Worm (Caenorhabditis elegans) whole organism, L1 larva: ENCODE data around the gene Y55F3AM.21.

Experiments
- C04F5.9 ChIP-seq: sonication (generic microtip); optimal IDR thresholded peaks from 2 replicates; lab custom pipeline; 2016; ENCODE audit warnings: missing genetic modification characterization, missing compliant biosample characterization
- C16A3.4 ChIP-seq: fragments of 150-350 bp; optimal IDR thresholded peaks from 2 replicates; lab custom pipeline; 2014; ENCODE audit warnings: missing biosample characterization, missing genetic modification characterization
- C34B4.2 ChIP-seq: sonication (generic microtip); optimal IDR thresholded peaks from 2 replicates; lab custom pipeline; 2017; ENCODE audit warnings: mild to moderate bottlenecking, missing genetic modification characterization, missing compliant biosample characterization
- F16B12.6 ChIP-seq: fragments of 150-350 bp; optimal IDR thresholded peaks from 2 replicates; lab custom pipeline; 2014; ENCODE audit warnings: missing biosample characterization, missing genetic modification characterization
- aha-1 ChIP-seq: fragments of 150-350 bp; optimal IDR thresholded peaks from 2 replicates; lab custom pipeline; 2014; ENCODE audit warnings: missing biosample characterization, missing genetic modification characterization
- aly-2 ChIP-seq: fragments of 150-350 bp; optimal IDR thresholded peaks from 2 replicates; lab custom pipeline; 2014; ENCODE audit warnings: missing biosample characterization, missing genetic modification characterization
- ama-1 ChIP-seq: fragments of 150-350 bp; optimal IDR thresholded peaks from 2 replicates; lab custom pipeline; 2014
- blmp-1 ChIP-seq: fragments of 150-350 bp; optimal IDR thresholded peaks from 2 replicates; lab custom pipeline; 2014; ENCODE audit warnings: missing biosample characterization, missing genetic modification characterization
- ceh-63 ChIP-seq: fragments of 200-800 bp; sonication (Bioruptor generic); optimal IDR thresholded peaks from 2 replicates; lab custom pipeline; 2018; ENCODE audit warnings: mild to moderate bottlenecking, missing genetic modification characterization, missing compliant biosample characterization
- ceh-82 ChIP-seq, 3 experiments: fragments of 150-350 bp in 1 of 3; sonication (generic microtip) in 2 of 3; optimal IDR thresholded peaks; 2 replicates each; lab custom pipeline; 2014 to 2017; ENCODE audit warnings: missing biosample characterization in 3 of 3, missing genetic modification characterization in 3 of 3
- ceh-90 ChIP-seq: sonication (generic microtip); optimal IDR thresholded peaks from 2 replicates; lab custom pipeline; 2016; ENCODE audit warnings: missing genetic modification characterization, missing compliant biosample characterization
- dpl-1 ChIP-seq, 3 experiments: fragments of 150-350 bp in 2 of 3; sonication (generic microtip) in 1 of 3; optimal IDR thresholded peaks; 2 replicates each; lab custom pipeline; 2014 to 2017; ENCODE audit warnings: missing biosample characterization in 3 of 3, missing genetic modification characterization in 3 of 3, missing genetic modification reagents in 3 of 3
- dsc-1 ChIP-seq: sonication (generic microtip); optimal IDR thresholded peaks from 2 replicates; lab custom pipeline; 2016; ENCODE audit warnings: mild to moderate bottlenecking, missing genetic modification characterization, missing compliant biosample characterization
- efl-1 ChIP-seq, 4 experiments: fragments of 150-350 bp; optimal IDR thresholded peaks in 3 of 4; peaks in 1 of 4; 1 replicate in 1 of 4; 2 replicates in 3 of 4; lab custom pipeline; 2014; ENCODE audit warnings: missing biosample characterization in 2 of 4, missing genetic modification characterization in 2 of 4, missing genetic modification reagents in 2 of 4
- elt-2 ChIP-seq: sonication (generic microtip); optimal IDR thresholded peaks from 2 replicates; lab custom pipeline; 2016; ENCODE audit warnings: missing genetic modification characterization, mild to moderate bottlenecking, inconsistent platforms, missing compliant biosample characterization, missing genetic modification reagents
- fkh-10 ChIP-seq: sonication (generic microtip); optimal IDR thresholded peaks from 2 replicates; lab custom pipeline; 2017; ENCODE audit warnings: missing biosample characterization, missing genetic modification reagents, missing genetic modification characterization
- fkh-4 ChIP-seq: sonication (generic microtip); optimal IDR thresholded peaks from 2 replicates; lab custom pipeline; 2016; ENCODE audit warnings: missing compliant biosample characterization, missing genetic modification characterization, borderline replicate concordance
- hpl-2 ChIP-seq: fragments of 150-350 bp; optimal IDR thresholded peaks from 2 replicates; lab custom pipeline; 2014; ENCODE audit warnings: missing biosample characterization, missing genetic modification reagents, missing genetic modification characterization
- irx-1 ChIP-seq: sonication (generic microtip); optimal IDR thresholded peaks from 2 replicates; lab custom pipeline; 2016; ENCODE audit warnings: missing genetic modification characterization, missing compliant biosample characterization
- isw-1 ChIP-seq: fragments of 200-800 bp; sonication (Bioruptor generic); IDR thresholded peaks from 2 replicates; pipeline ENCODE4 v1.3.6; 2022; ENCODE audit warnings: missing genetic modification characterization, missing compliant biosample characterization
- jun-1 ChIP-seq: fragments of 150-350 bp; optimal IDR thresholded peaks from 2 replicates; lab custom pipeline; 2014; ENCODE audit warnings: missing biosample characterization, missing genetic modification reagents, missing genetic modification characterization
- lin-13 ChIP-seq: fragments of 150-350 bp; optimal IDR thresholded peaks from 2 replicates; lab custom pipeline; 2014; ENCODE audit warnings: missing biosample characterization, missing genetic modification reagents, missing genetic modification characterization
- lin-35 ChIP-seq, 2 experiments: fragments of 150-350 bp; optimal IDR thresholded peaks; 2 replicates each; lab custom pipeline; 2014; ENCODE audit warnings: missing biosample characterization in 2 of 2, missing genetic modification characterization in 2 of 2, missing genetic modification reagents in 2 of 2
- lir-3 ChIP-seq: sonication (generic microtip); optimal IDR thresholded peaks from 2 replicates; lab custom pipeline; 2016; ENCODE audit warnings: mild to moderate bottlenecking, missing genetic modification characterization, moderate library complexity, missing compliant biosample characterization; ENCODE audit not compliant: poor library complexity
- lsy-2 ChIP-seq, 2 experiments: fragments of 150-350 bp; optimal IDR thresholded peaks; 2 replicates each; lab custom pipeline; 2014; ENCODE audit warnings: missing biosample characterization in 2 of 2, missing genetic modification characterization in 2 of 2
- mdl-1 ChIP-seq, 2 experiments: fragments of 150-350 bp; optimal IDR thresholded peaks; 2 replicates each; lab custom pipeline; 2014 to 2017; ENCODE audit warnings: missing biosample characterization in 2 of 2, missing genetic modification characterization in 2 of 2, inconsistent platforms in 1 of 2
- nhr-11 ChIP-seq: fragments of 150-350 bp; optimal IDR thresholded peaks from 2 replicates; lab custom pipeline; 2014; ENCODE audit warnings: missing biosample characterization, missing genetic modification characterization
- nhr-12 ChIP-seq: sonication (generic microtip); optimal IDR thresholded peaks from 2 replicates; lab custom pipeline; 2017; ENCODE audit warnings: missing biosample characterization, missing genetic modification characterization
- nhr-19 ChIP-seq: fragments of 200-800 bp; sonication (Bioruptor generic); conservative IDR thresholded peaks from 2 replicates; pipeline ENCODE4 v1.3.6; 2022; ENCODE audit warnings: missing genetic modification characterization, missing compliant biosample characterization
- nhr-47 ChIP-seq: sonication (generic microtip); optimal IDR thresholded peaks from 2 replicates; lab custom pipeline; 2016; ENCODE audit warnings: mild to moderate bottlenecking, missing genetic modification characterization, moderate library complexity, missing compliant biosample characterization
- nhr-71 ChIP-seq: sonication (generic microtip); optimal IDR thresholded peaks from 2 replicates; lab custom pipeline; 2016; ENCODE audit warnings: mild to moderate bottlenecking, missing genetic modification characterization, moderate library complexity, missing compliant biosample characterization
- nhr-76 ChIP-seq: sonication (generic microtip); optimal IDR thresholded peaks from 2 replicates; lab custom pipeline; 2017; ENCODE audit warnings: missing biosample characterization, missing genetic modification characterization
- pag-3 ChIP-seq: sonication (generic microtip); optimal IDR thresholded peaks from 2 replicates; lab custom pipeline; 2017; ENCODE audit warnings: missing genetic modification characterization, mild to moderate bottlenecking, missing compliant biosample characterization, antibody characterized with exemption, borderline replicate concordance; ENCODE audit not compliant: insufficient read depth
- pax-3 ChIP-seq: fragments of 200-800 bp; sonication (Bioruptor generic); optimal IDR thresholded peaks from 2 replicates; lab custom pipeline; 2018; ENCODE audit warnings: mild to moderate bottlenecking, missing genetic modification characterization, moderate library complexity, missing compliant biosample characterization
- pqm-1 ChIP-seq: sonication (generic microtip); optimal IDR thresholded peaks from 3 replicates; lab custom pipeline; 2017; ENCODE audit warnings: missing biosample characterization, missing genetic modification characterization
- skn-1 ChIP-seq: fragments of 150-350 bp; optimal IDR thresholded peaks from 2 replicates; lab custom pipeline; 2014; ENCODE audit warnings: missing biosample characterization, missing genetic modification characterization
- snpc-4 ChIP-seq: fragments of 150-350 bp; optimal IDR thresholded peaks from 2 replicates; lab custom pipeline; 2014; ENCODE audit warnings: missing biosample characterization, missing genetic modification characterization
- sox-4 ChIP-seq: sonication (generic microtip); optimal IDR thresholded peaks from 2 replicates; lab custom pipeline; 2016; ENCODE audit warnings: missing genetic modification characterization, missing compliant biosample characterization
- sup-37 ChIP-seq: fragments of 200-800 bp; sonication (Bioruptor generic); optimal IDR thresholded peaks from 2 replicates; lab custom pipeline; 2018; ENCODE audit warnings: mild to moderate bottlenecking, missing genetic modification characterization, missing compliant biosample characterization
- tbx-2 ChIP-seq: sonication (generic microtip); optimal IDR thresholded peaks from 2 replicates; lab custom pipeline; 2016; ENCODE audit warnings: missing genetic modification characterization, missing compliant biosample characterization
- tlp-1 ChIP-seq: fragments of 150-350 bp; optimal IDR thresholded peaks from 2 replicates; lab custom pipeline; 2014; ENCODE audit warnings: missing biosample characterization, missing genetic modification characterization
- unc-62 ChIP-seq: fragments of 150-350 bp; optimal IDR thresholded peaks from 2 replicates; lab custom pipeline; 2014; ENCODE audit warnings: missing biosample characterization, missing genetic modification reagents, missing genetic modification characterization
- unc-86 ChIP-seq: sonication (generic microtip); optimal IDR thresholded peaks from 2 replicates; lab custom pipeline; 2016; ENCODE audit warnings: missing genetic modification characterization, missing compliant biosample characterization
- xbp-1 ChIP-seq: sonication (generic microtip); optimal IDR thresholded peaks from 2 replicates; lab custom pipeline; 2016; ENCODE audit warnings: missing genetic modification characterization, missing compliant biosample characterization
- zag-1 ChIP-seq: fragments of 150-350 bp; optimal IDR thresholded peaks from 2 replicates; lab custom pipeline; 2014; ENCODE audit warnings: missing biosample characterization, missing genetic modification characterization
- ztf-4 ChIP-seq: fragments of 150-350 bp; optimal IDR thresholded peaks from 2 replicates; lab custom pipeline; 2014; ENCODE audit warnings: missing biosample characterization, missing genetic modification characterization

Gene Y55F3AM.21

ce11 chrIV:1086913-1087312, 35.4 kb upstream of the Y55F3AM.21 start, which contains the start of gene csn-4:
Gene csn-4 (minus strand): TSS chrIV:1087013.
- no peak for TF ChIP-seq efl-1 (optimal IDR thresholded peaks at IDR 0.05; lab: Kevin White, UChicago)
- TF ChIP-seq efl-1 (GFP tag; optimal IDR thresholded peaks at IDR 0.05 in 1 of 2; lab: Kevin White, UChicago): peak in 1 of 2 experiments; percentile 63
- no peak for TF ChIP-seq ceh-63
- no peak for TF ChIP-seq ceh-90 (tag; lab: Kevin White, UChicago)

ce11 chrIV:1075484-1075883, 24.0 kb upstream of the Y55F3AM.21 start:
- TF ChIP-seq tlp-1 (tag; lab: Kevin White, UChicago): peak; percentile 52
- peak; percentile 76 for TF ChIP-seq pqm-1 (tag; lab: Kevin White, UChicago)
- peak; percentile 88 for TF ChIP-seq elt-2 (tag; lab: Kevin White, UChicago)
- TF ChIP-seq ceh-63: no peak
- peak; percentile 52 for TF ChIP-seq jun-1 (tag; lab: Kevin White, UChicago)

ce11 chrIV:1074069-1074468, 22.6 kb upstream of the Y55F3AM.21 start:
- peak; percentile 92 for TF ChIP-seq blmp-1 (tag; lab: Kevin White, UChicago)
- no peak for TF ChIP-seq hpl-2 (GFP tag; lab: Kevin White, UChicago)

- peak in 1 of 2 experiments; percentile 64 for TF ChIP-seq mdl-1 (tag; optimal IDR thresholded peaks at IDR 0.05; lab: Kevin White, UChicago)
- no peak for TF ChIP-seq aha-1
- TF ChIP-seq sup-37 (GFP tag; lab: Kevin White, UChicago): no peak
- TF ChIP-seq lin-35 (GFP tag; optimal IDR thresholded peaks at IDR 0.05; lab: Kevin White, UChicago): peak in 1 of 2 experiments; percentile 62
- TF ChIP-seq elt-2 (tag; lab: Kevin White, UChicago): peak; percentile 23
- TF ChIP-seq xbp-1 (tag; lab: Kevin White, UChicago): peak; percentile 53
- TF ChIP-seq sox-4 (tag; lab: Kevin White, UChicago): peak; percentile 43
- TF ChIP-seq nhr-71: peak; percentile 87
- no peak for TF ChIP-seq C34B4.2 (tag; lab: Kevin White, UChicago)
- no peak for TF ChIP-seq nhr-12 (tag; lab: Kevin White, UChicago)
- no peak for TF ChIP-seq zag-1 (tag; lab: Kevin White, UChicago)
- TF ChIP-seq efl-1 (optimal IDR thresholded peaks at IDR 0.05; lab: Kevin White, UChicago): peak; percentile 64 to 71
- peak; percentile 35 to 93 for TF ChIP-seq efl-1 (GFP tag; optimal IDR thresholded peaks at IDR 0.05 in 1 of 2; lab: Kevin White, UChicago)
- peak; percentile 52 to 83 (median 67) for TF ChIP-seq ceh-82 (tag; optimal IDR thresholded peaks at IDR 0.05; lab: Kevin White, UChicago)
- TF ChIP-seq unc-62: no peak
- TF ChIP-seq nhr-11 (tag; lab: Kevin White, UChicago): peak; percentile 70
- TF ChIP-seq snpc-4 (tag; lab: Kevin White, UChicago): peak; percentile 36
- TF ChIP-seq nhr-47 (tag; lab: Kevin White, UChicago): peak; percentile 85
- TF ChIP-seq nhr-76 (tag; lab: Kevin White, UChicago): no peak
- no peak for TF ChIP-seq ama-1 (lab: Kevin White, UChicago)
- TF ChIP-seq dpl-1 (GFP tag; optimal IDR thresholded peaks at IDR 0.05; lab: Kevin White, UChicago): peak in 2 of 3 experiments; percentile 8 to 37
- TF ChIP-seq pag-3: peak; percentile 22
- TF ChIP-seq pax-3 (tag; lab: Kevin White, UChicago): peak; percentile 61
- peak; percentile 58 for TF ChIP-seq isw-1 (GFP tag; lab: Robert Waterston, UW)
- TF ChIP-seq lin-13 (GFP tag; lab: Kevin White, UChicago): peak; percentile 53
- TF ChIP-seq unc-86 (tag; lab: Kevin White, UChicago): peak; percentile 90
- TF ChIP-seq ztf-4: peak; percentile 85
- TF ChIP-seq C16A3.4 (tag; lab: Kevin White, UChicago): peak; percentile 34
- peak; percentile 73 to 83 for TF ChIP-seq lsy-2 (tag; optimal IDR thresholded peaks at IDR 0.05; lab: Kevin White, UChicago)
- TF ChIP-seq lir-3: peak; percentile 25
- peak; percentile 85 for TF ChIP-seq skn-1 (tag; lab: Kevin White, UChicago)
- TF ChIP-seq aly-2: peak; percentile 60
- TF ChIP-seq F16B12.6 (tag; lab: Kevin White, UChicago): peak; percentile 10
- TF ChIP-seq irx-1 (tag; lab: Kevin White, UChicago): peak; percentile 59
- peak; percentile 71 for TF ChIP-seq tbx-2 (tag; lab: Kevin White, UChicago)
- peak; percentile 45 for TF ChIP-seq nhr-19 (GFP tag; lab: Robert Waterston, UW)
- peak; percentile 97 for TF ChIP-seq fkh-10 (GFP tag; lab: Kevin White, UChicago)
- TF ChIP-seq fkh-4 (tag; lab: Kevin White, UChicago): no peak
- TF ChIP-seq dsc-1 (tag; lab: Kevin White, UChicago): peak; percentile 35
- peak; percentile 46 for TF ChIP-seq C04F5.9 (tag; lab: Kevin White, UChicago)
- peak; percentile 1 for TF ChIP-seq blmp-1 (tag; lab: Kevin White, UChicago)
- TF ChIP-seq hpl-2 (GFP tag; lab: Kevin White, UChicago): no peak
Observed at ce11 chrIV:1070383-1070782, 18.9 kb upstream of the Y55F3AM.21 start.
